Fruit fly (Drosophila melanogaster) Kc167 (cell line): ENCODE results near the gene CG32075.

ENCODE experiments used
- Myc ChIP-seq: fragments of >200 bp; optimal IDR thresholded peaks from 2 replicates; lab custom pipeline; 2017; ENCODE audit warnings: missing external identifiers
- Sin3A ChIP-seq: fragments of >200 bp; optimal IDR thresholded peaks from 2 replicates; lab custom pipeline; 2018; ENCODE audit warnings: missing external identifiers
- insv ChIP-seq: fragments of >200 bp; optimal IDR thresholded peaks from 3 replicates; lab custom pipeline; 2018; ENCODE audit warnings: missing external identifiers
- psq ChIP-seq: fragments of >200 bp; optimal IDR thresholded peaks from 2 replicates; lab custom pipeline; 2017; ENCODE audit warnings: missing external identifiers
- ttk ChIP-seq: sonication (Bioruptor generic); optimal IDR thresholded peaks from 2 replicates; lab custom pipeline; 2017; ENCODE audit warnings: missing external identifiers

DNA sequence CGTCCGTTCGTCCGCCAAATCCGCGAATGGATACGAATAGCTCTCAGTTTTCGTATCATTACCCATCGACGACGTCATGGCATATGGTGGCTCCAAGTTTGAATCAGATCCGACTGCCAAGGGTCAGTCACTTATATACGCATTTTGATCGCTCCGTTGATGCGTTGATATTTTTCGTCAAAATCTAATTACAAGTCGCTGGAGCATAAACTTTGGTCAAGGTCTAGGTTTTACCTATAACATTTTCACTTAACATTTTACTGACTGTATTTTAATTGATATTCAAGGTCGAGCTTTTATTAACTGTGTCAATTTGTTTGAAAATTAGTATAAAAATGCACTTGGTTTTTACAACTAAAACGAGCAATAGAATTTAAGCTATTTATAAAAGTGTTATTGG is 36.9 kb upstream of the CG32075 start, which contains the start of gene Elo68beta:
- TF ChIP-seq insv (no peak), Myc (lab: Kevin White, UChicago) (no peak), psq (no peak), ttk (lab: Kevin White, UChicago) (no peak), Sin3A (lab: Kevin White, UChicago) (no peak)
